Worm (Caenorhabditis elegans) whole organism, L1 larva: Measurements from ENCODE around the gene scav-5.

Experiments used
- elt-3 ChIP-seq, 6 experiments: fragments of 150-350 bp in 1 of 6; sonication (generic microtip); optimal IDR thresholded peaks; 2 replicates each; lab custom pipeline; 2017 to 2018; ENCODE audit warnings: missing biosample characterization in 6 of 6, missing genetic modification characterization in 6 of 6, inconsistent platforms in 1 of 6
- fkh-10 ChIP-seq: sonication (generic microtip); optimal IDR thresholded peaks from 2 replicates; lab custom pipeline; 2017; ENCODE audit warnings: missing biosample characterization, missing genetic modification reagents, missing genetic modification characterization
- fos-1 ChIP-seq: fragments of 150-350 bp; optimal IDR thresholded peaks from 2 replicates; lab custom pipeline; 2014; ENCODE audit warnings: missing biosample characterization, missing genetic modification characterization
- lir-3 ChIP-seq: sonication (generic microtip); optimal IDR thresholded peaks from 2 replicates; lab custom pipeline; 2016; ENCODE audit warnings: mild to moderate bottlenecking, missing genetic modification characterization, moderate library complexity, missing compliant biosample characterization; ENCODE audit not compliant: poor library complexity
- mdl-1 ChIP-seq, 2 experiments: fragments of 150-350 bp; optimal IDR thresholded peaks; 2 replicates each; lab custom pipeline; 2014 to 2017; ENCODE audit warnings: missing biosample characterization in 2 of 2, missing genetic modification characterization in 2 of 2, inconsistent platforms in 1 of 2
- nhr-11 ChIP-seq: fragments of 150-350 bp; optimal IDR thresholded peaks from 2 replicates; lab custom pipeline; 2014; ENCODE audit warnings: missing biosample characterization, missing genetic modification characterization
- nhr-20 ChIP-seq: sonication (generic microtip); optimal IDR thresholded peaks from 2 replicates; lab custom pipeline; 2016; ENCODE audit warnings: mild to moderate bottlenecking, missing genetic modification characterization, missing compliant biosample characterization
- skn-1 ChIP-seq: fragments of 150-350 bp; optimal IDR thresholded peaks from 2 replicates; lab custom pipeline; 2014; ENCODE audit warnings: missing biosample characterization, missing genetic modification characterization
- sox-4 ChIP-seq: sonication (generic microtip); optimal IDR thresholded peaks from 2 replicates; lab custom pipeline; 2016; ENCODE audit warnings: missing genetic modification characterization, missing compliant biosample characterization
- swsn-7 ChIP-seq: sonication (generic microtip); optimal IDR thresholded peaks from 2 replicates; lab custom pipeline; 2016; ENCODE audit warnings: missing genetic modification characterization, missing compliant biosample characterization
- unc-62 ChIP-seq: fragments of 150-350 bp; optimal IDR thresholded peaks from 2 replicates; lab custom pipeline; 2014; ENCODE audit warnings: missing biosample characterization, missing genetic modification reagents, missing genetic modification characterization
- vab-15 ChIP-seq: sonication (generic microtip); optimal IDR thresholded peaks from 2 replicates; lab custom pipeline; 2017; ENCODE audit warnings: missing genotype, mild to moderate bottlenecking, missing genetic modification characterization, missing compliant biosample characterization

- no peak for TF ChIP-seq mdl-1 (tag; optimal IDR thresholded peaks at IDR 0.05; lab: Kevin White, UChicago)
- TF ChIP-seq lir-3 (tag; lab: Kevin White, UChicago), result no peak
- no peak for TF ChIP-seq skn-1 (tag; lab: Kevin White, UChicago)
- no peak for TF ChIP-seq fkh-10 (GFP tag; lab: Kevin White, UChicago)
- no peak for TF ChIP-seq fos-1 (tag; lab: Kevin White, UChicago)
- TF ChIP-seq vab-15 (tag; lab: Kevin White, UChicago), result no peak
- TF ChIP-seq swsn-7 (tag; lab: Kevin White, UChicago), result no peak
- TF ChIP-seq nhr-11 (tag; lab: Kevin White, UChicago), result no peak
- TF ChIP-seq unc-62 (GFP tag; lab: Kevin White, UChicago), result no peak
- no peak for TF ChIP-seq sox-4 (tag; lab: Kevin White, UChicago)
- TF ChIP-seq nhr-20 (tag; lab: Kevin White, UChicago), result no peak
- TF ChIP-seq elt-3 (tag; optimal IDR thresholded peaks at IDR 0.05; lab: Kevin White, UChicago), result no peak
These were observed 26.9 kb upstream of the scav-5 start, which contains the start of gene rrc-1 for ce11 chrX:9831215-9831614.
